Worm (Caenorhabditis elegans) whole organism, mixed stage, embryonic: ENCODE data around the gene shl-1.
A peak's percentile ranks its signal among the peaks of the same experiment; 100 is the strongest.

Source experiments
- M03D4.4 ChIP-seq: sonication (generic microtip); optimal IDR thresholded peaks from 2 replicates; lab custom pipeline; 2017; ENCODE audit warnings: mild to moderate bottlenecking, missing genetic modification characterization, missing compliant biosample characterization
- bed-3 ChIP-seq: fragments of 200-800 bp; sonication (Bioruptor generic); optimal IDR thresholded peaks from 3 replicates; lab custom pipeline; 2018; ENCODE audit warnings: mild to moderate bottlenecking, missing genetic modification characterization, moderate library complexity, missing compliant biosample characterization
- blmp-1 ChIP-seq: fragments of 150-350 bp; optimal IDR thresholded peaks from 2 replicates; lab custom pipeline; 2014; ENCODE audit warnings: missing biosample characterization, missing genetic modification characterization
- ceh-39 ChIP-seq: fragments of 150-350 bp; optimal IDR thresholded peaks from 2 replicates; lab custom pipeline; 2014; ENCODE audit warnings: missing biosample characterization, missing genetic modification characterization
- ces-1 ChIP-seq: fragments of 150-350 bp; optimal IDR thresholded peaks from 2 replicates; lab custom pipeline; 2014; ENCODE audit warnings: missing biosample characterization, missing genetic modification reagents, missing genetic modification characterization
- cnd-1 ChIP-seq: fragments of 200-800 bp; sonication (Bioruptor generic); optimal IDR thresholded peaks from 2 replicates; lab custom pipeline; 2018; ENCODE audit warnings: mild to moderate bottlenecking, missing genetic modification characterization, missing compliant biosample characterization
- drap-1 ChIP-seq: fragments of 200-800 bp; sonication (Bioruptor generic); optimal IDR thresholded peaks from 3 replicates; lab custom pipeline; 2018; ENCODE audit warnings: mild to moderate bottlenecking, missing genetic modification characterization, missing compliant biosample characterization
- elt-3 ChIP-seq: fragments of 150-350 bp; optimal IDR thresholded peaks from 2 replicates; lab custom pipeline; 2014; ENCODE audit warnings: missing biosample characterization, missing genetic modification characterization
- flh-1 ChIP-seq: fragments of 200-800 bp; sonication (Bioruptor generic); optimal IDR thresholded peaks from 2 replicates; lab custom pipeline; 2018; ENCODE audit warnings: mild to moderate bottlenecking, missing genetic modification characterization, moderate library complexity, missing compliant biosample characterization
- hlh-1 ChIP-seq: fragments of 150-350 bp; optimal IDR thresholded peaks from 2 replicates; lab custom pipeline; 2014; ENCODE audit warnings: missing biosample characterization, missing genetic modification reagents, missing genetic modification characterization
- lin-13 ChIP-seq: fragments of 150-350 bp; optimal IDR thresholded peaks from 2 replicates; lab custom pipeline; 2014; ENCODE audit warnings: missing biosample characterization, missing genetic modification characterization
- lin-32 ChIP-seq: fragments of 200-800 bp; sonication (Bioruptor generic); optimal IDR thresholded peaks from 2 replicates; lab custom pipeline; 2018; ENCODE audit warnings: mild to moderate bottlenecking, missing genetic modification characterization, missing compliant biosample characterization
- lsy-2 ChIP-seq: fragments of 150-350 bp; optimal IDR thresholded peaks from 2 replicates; lab custom pipeline; 2014; ENCODE audit warnings: missing biosample characterization, missing genetic modification characterization
- mep-1 ChIP-seq: fragments of 150-350 bp; optimal IDR thresholded peaks from 2 replicates; lab custom pipeline; 2017; ENCODE audit warnings: missing biosample characterization, missing genetic modification reagents, missing genetic modification characterization, inconsistent platforms
- mls-2 ChIP-seq: sonication (generic microtip); optimal IDR thresholded peaks from 2 replicates; lab custom pipeline; 2016; ENCODE audit warnings: mild to moderate bottlenecking, missing genetic modification characterization, moderate library complexity, missing compliant biosample characterization
- nhr-12 ChIP-seq: fragments of 150-350 bp; optimal IDR thresholded peaks from 2 replicates; lab custom pipeline; 2014; ENCODE audit warnings: missing biosample characterization, missing genetic modification characterization
- nhr-2 ChIP-seq: fragments of 150-350 bp; optimal IDR thresholded peaks from 2 replicates; lab custom pipeline; 2014; ENCODE audit warnings: missing biosample characterization, missing genetic modification characterization
- nhr-237 ChIP-seq: fragments of 150-350 bp; optimal IDR thresholded peaks from 2 replicates; lab custom pipeline; 2014; ENCODE audit warnings: missing biosample characterization, missing genetic modification characterization
- nhr-28 ChIP-seq: fragments of 150-350 bp; optimal IDR thresholded peaks from 2 replicates; lab custom pipeline; 2014; ENCODE audit warnings: missing biosample characterization, missing genetic modification characterization
- pha-4 ChIP-seq: fragments of 150-350 bp; optimal IDR thresholded peaks from 2 replicates; lab custom pipeline; 2018; ENCODE audit warnings: missing biosample characterization, missing genetic modification reagents, missing genetic modification characterization
- snpc-4 ChIP-seq: fragments of 150-350 bp; optimal IDR thresholded peaks from 2 replicates; lab custom pipeline; 2014; ENCODE audit warnings: missing biosample characterization, missing genetic modification characterization
- sptf-1 ChIP-seq: sonication (generic microtip); optimal IDR thresholded peaks from 2 replicates; lab custom pipeline; 2017; ENCODE audit warnings: mild to moderate bottlenecking, missing genetic modification characterization, moderate library complexity, missing compliant biosample characterization
- unc-120 ChIP-seq: sonication (generic microtip); optimal IDR thresholded peaks from 2 replicates; lab custom pipeline; 2017; ENCODE audit warnings: missing genetic modification characterization, missing compliant biosample characterization; ENCODE audit not compliant: poor library complexity, severe bottlenecking
- unc-39 ChIP-seq: fragments of 150-350 bp; optimal IDR thresholded peaks from 2 replicates; lab custom pipeline; 2014; ENCODE audit warnings: missing biosample characterization, missing genetic modification characterization
- unc-62 ChIP-seq: fragments of 150-350 bp; optimal IDR thresholded peaks from 2 replicates; lab custom pipeline; 2014; ENCODE audit warnings: missing biosample characterization, missing genetic modification reagents, missing genetic modification characterization

shl-1 gene

DNA sequence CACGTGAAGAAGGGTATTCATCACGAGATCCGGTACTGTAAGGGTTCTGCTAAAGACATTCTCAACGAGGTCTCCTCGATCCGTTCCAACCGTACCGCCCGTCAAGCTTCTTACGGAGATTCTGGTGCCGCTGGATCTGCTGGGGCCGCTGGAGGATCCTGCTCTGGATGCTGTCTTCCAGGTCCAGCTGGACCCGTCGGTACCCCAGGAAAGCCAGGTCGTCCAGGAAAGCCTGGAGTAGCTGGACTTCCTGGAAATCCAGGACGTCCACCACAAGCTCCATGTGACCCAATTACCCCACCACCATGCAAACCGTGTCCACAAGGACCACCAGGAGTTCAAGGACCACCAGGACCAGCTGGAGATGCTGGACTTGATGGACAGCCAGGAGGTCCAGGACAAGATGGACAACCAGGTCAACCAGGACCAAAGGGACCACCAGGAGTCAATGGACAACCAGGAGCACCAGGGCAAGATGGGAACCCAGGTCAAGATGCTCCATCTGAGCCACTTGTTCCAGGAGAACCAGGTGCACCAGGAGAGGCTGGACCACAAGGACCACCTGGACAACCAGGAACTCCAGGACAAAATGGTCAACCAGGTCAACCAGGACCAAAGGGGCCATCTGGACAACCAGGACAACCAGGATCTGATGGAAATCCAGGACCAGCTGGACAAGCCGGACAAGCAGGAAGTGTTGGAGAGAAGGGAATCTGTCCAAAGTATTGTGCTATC, 6.4 kb downstream of the shl-1 start:
- TF ChIP-seq sptf-1 (tag; lab: Kevin White, UChicago) (no peak), lin-32 (GFP tag; lab: Kevin White, UChicago) (no peak), unc-120 (no peak), mep-1 (tag; lab: Kevin White, UChicago) (no peak), unc-39 (tag; lab: Kevin White, UChicago) (no peak), hlh-1 (tag; lab: Kevin White, UChicago) (no peak), lsy-2 (tag; lab: Kevin White, UChicago) (no peak), lin-13 (tag; lab: Kevin White, UChicago) (no peak), nhr-28 (tag; lab: Kevin White, UChicago) (no peak), cnd-1 (no peak), bed-3 (GFP tag; lab: Kevin White, UChicago) (no peak)
- TF ChIP-seq, all 35 proteins: peak for 0

DNA sequence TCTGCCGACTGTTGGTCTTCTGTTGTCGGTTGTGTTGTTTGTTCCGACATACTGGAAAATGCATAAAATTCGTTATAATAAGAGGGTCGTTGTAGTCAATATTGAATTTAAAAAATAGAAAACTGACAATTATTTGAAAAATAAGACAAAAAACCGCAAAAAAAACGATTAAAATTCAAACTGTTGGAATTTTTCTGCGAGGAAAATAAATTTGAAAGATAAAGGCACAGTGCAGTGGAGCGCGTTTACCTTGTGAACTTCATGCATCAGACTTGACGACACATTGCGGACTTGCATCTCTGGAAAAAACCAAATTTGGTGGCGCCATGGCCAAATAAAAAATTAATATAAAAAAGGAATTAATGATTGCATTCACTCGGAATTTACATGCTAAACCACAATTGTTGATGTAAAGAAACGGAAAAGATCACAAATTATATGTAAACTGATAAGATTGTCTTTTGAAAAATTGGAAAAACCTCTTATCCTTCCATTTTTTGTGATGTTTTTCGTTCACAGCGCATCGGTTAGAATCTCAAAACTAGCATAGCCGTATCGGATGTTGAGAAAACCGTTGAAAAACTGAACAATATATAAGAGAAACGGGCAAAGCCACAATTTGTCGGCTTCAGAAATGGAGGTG, 7.3 kb downstream of the shl-1 start, which contains the start of the genes hrpf-2 and bli-6:
TSS of gene hrpf-2 (minus strand) at position 51 of the 643 bp plus-strand sequence.
TSS of gene bli-6 (plus strand) at position 593 of the 643 bp plus-strand sequence.
- TF ChIP-seq nhr-237 (tag; lab: Kevin White, UChicago) (peak; percentile 61), lin-13 (tag; lab: Kevin White, UChicago) (no peak), hlh-1 (tag; lab: Kevin White, UChicago) (peak; percentile 1), unc-120 (peak; percentile 85), ces-1 (GFP tag; lab: Kevin White, UChicago) (peak; percentile 70), snpc-4 (tag; lab: Kevin White, UChicago) (no peak), lin-32 (GFP tag; lab: Kevin White, UChicago) (no peak), lsy-2 (tag; lab: Kevin White, UChicago) (peak; percentile 78), ceh-39 (peak; percentile 4), pha-4 (peak; percentile 35), mep-1 (tag; lab: Kevin White, UChicago) (peak; percentile 76)

DNA sequence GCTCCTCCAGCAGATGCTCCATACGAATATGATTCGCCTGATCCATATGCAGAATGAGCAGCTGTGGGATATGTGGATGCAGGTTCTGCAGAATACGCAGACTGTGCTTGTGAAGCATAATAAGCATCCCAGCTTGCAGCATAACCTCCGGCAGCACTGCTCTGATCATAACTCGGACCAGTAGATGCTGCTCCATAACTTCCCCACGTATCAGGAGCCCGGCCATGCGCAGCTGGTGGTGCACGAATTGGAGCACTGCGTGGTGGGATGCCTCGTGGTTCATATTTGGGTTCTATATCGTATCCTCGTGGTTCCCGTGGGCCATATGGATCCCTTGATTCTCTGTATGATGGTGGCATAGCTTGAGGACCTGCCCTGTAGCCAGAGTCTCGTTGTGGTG, 10.1 kb downstream of the shl-1 start:
- TF ChIP-seq blmp-1, result no peak

DNA sequence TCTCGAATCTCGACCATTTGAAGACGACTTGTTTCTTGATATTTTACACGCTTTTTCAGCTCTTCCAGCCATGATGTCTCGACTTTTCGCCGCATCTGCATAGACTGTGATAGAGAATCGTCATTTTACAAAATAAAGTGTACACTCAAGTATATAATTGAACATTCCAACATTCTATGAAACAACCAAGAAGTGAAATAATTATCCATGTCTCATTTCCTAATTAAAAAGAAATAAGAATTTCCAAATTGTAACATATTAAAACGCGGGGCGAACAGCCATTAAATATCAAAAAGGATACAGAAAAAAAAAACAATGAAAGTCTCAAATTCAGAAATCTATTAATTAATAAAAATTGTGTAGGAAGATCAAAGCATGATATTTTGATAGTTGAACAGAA, 10.9 kb downstream of the shl-1 start, which contains the start of gene smg-3:
TSS of gene smg-3 (minus strand) at position 101 of the 400 bp plus-strand sequence.
- no peak for TF ChIP-seq elt-3 (tag; lab: Kevin White, UChicago)
- TF ChIP-seq ceh-39, result no peak
- TF ChIP-seq, all 35 proteins: peak for 0

DNA sequence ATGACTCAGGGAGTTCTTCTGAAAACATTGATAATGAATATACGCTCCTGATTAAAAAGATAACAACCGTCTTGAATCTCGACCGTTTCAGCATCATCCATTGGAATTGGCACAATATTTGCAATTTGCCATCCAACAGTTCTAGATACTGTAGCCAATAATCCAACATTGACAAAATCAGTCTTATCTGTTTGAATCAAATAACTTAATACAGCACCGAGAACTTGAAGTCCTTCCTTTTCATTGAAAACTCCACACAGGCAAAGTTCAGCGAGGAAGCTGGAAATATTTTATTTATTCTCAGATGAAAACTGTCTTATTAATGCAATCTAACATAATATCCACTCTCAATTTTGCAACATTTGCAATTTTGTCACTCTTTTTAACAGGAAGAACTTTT, 11.6 kb downstream of the shl-1 start:
- TF ChIP-seq flh-1 (GFP tag; lab: Kevin White, UChicago) (no peak), nhr-237 (tag; lab: Kevin White, UChicago) (no peak), hlh-1 (tag; lab: Kevin White, UChicago) (no peak)

DNA sequence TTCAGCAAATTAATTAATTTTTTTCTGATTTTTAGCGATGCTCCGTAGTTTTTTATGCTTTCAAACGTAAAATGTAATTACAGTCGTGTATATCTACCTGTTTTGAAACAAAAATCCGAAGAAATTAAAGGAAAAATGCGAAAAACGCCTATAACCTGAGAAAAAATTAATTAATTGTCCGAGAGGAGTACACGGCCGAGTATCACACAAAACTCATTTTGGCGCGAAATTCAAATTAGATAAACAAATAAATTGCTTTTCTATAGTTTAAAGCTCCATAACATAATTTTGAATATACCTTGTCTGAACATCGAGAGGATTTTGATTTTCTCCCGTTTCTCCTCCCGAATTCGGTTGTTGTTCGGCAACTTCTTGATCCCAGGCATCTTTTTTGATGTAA, 14.4 kb downstream of the shl-1 start:
- TF ChIP-seq mep-1 (tag; lab: Kevin White, UChicago) (no peak), nhr-237 (tag; lab: Kevin White, UChicago) (no peak), mls-2 (tag; lab: Kevin White, UChicago) (no peak), drap-1 (GFP tag; lab: Kevin White, UChicago) (no peak), M03D4.4 (tag; lab: Kevin White, UChicago) (no peak), cnd-1 (no peak), lin-13 (tag; lab: Kevin White, UChicago) (no peak), flh-1 (GFP tag; lab: Kevin White, UChicago) (no peak), pha-4 (no peak)

DNA sequence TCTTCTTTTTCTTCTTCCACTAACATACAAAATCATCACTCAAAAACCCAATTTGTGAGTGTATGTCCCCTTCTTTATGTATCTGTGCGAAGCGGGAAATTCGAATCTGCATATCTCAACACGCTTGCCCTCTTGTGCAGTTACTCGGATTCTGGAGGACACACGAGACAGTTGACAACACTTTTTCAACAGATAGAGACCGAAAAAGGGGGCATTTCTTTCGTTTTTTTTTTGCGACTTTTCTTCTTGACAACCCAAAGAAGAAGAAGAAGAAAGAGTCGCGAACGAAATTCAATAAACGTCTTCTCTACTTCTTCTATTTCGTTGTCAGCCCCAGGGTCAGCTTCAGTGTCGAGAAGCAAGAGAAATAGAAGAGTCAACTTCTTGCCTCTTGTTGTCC, 17.8 kb downstream of the shl-1 start:
- no peak for TF ChIP-seq lin-32 (GFP tag; lab: Kevin White, UChicago)
- TF ChIP-seq mls-2 (tag; lab: Kevin White, UChicago), result no peak
- no peak for TF ChIP-seq unc-62 (GFP tag; lab: Kevin White, UChicago)
- TF ChIP-seq nhr-12 (tag; lab: Kevin White, UChicago), result no peak
- TF ChIP-seq nhr-2 (tag; lab: Kevin White, UChicago), result no peak
- TF ChIP-seq ces-1 (GFP tag; lab: Kevin White, UChicago), result peak; percentile 92
- no peak for TF ChIP-seq lin-13 (tag; lab: Kevin White, UChicago)
- no peak for TF ChIP-seq nhr-28 (tag; lab: Kevin White, UChicago)
